Fruit fly (Drosophila melanogaster): ENCODE measurements around the gene GatC.

Gene GatC

dm6 chr2L:13833058-13833457, at the start of gene GatC, which contains the start of the genes PolG2 and Polr2C:
Gene GatC, minus strand, starts transcription at chr2L:13833105.
Gene PolG2, minus strand, starts transcription at chr2L:13833105.
Gene Polr2C, plus strand, starts transcription at chr2L:13833337.
- TF ChIP-seq CoRest (tag; optimal IDR thresholded peaks at IDR 0.05) (peak; percentile 56), onecut (GFP tag; IDR thresholded peaks at IDR 0.05) (no peak), cwo (GFP tag; optimal IDR thresholded peaks at IDR 0.05) (no peak), Sin3A (optimal IDR thresholded peaks at IDR 0.05) (peak; percentile 77), zf30C (GFP tag; optimal IDR thresholded peaks at IDR 0.05) (no peak), ind (GFP tag; optimal IDR thresholded peaks at IDR 0.05) (no peak), Oaz (GFP tag; IDR thresholded peaks at IDR 0.05) (no peak), H2.0 (GFP tag; IDR thresholded peaks at IDR 0.05) (peak; percentile 31; the same call in 1 of the 2 replicates), hb (GFP tag; IDR thresholded peaks at IDR 0.05; ENCODE audit: partially characterized antibody) (peak; percentile 67; the same call in 2 of the 3 replicates), CG8765 (GFP tag; IDR thresholded peaks at IDR 0.05) (no peak), CG5180 (GFP tag; optimal IDR thresholded peaks at IDR 0.05) (no peak), CG8359 (GFP tag; optimal IDR thresholded peaks at IDR 0.05; ENCODE audit: borderline replicate concordance) (no peak), CG11247 (GFP tag; IDR thresholded peaks at IDR 0.05) (peak; percentile 61), slp2 (GFP tag; optimal IDR thresholded peaks at IDR 0.05) (no peak), crol (GFP tag; IDR thresholded peaks at IDR 0.05) (no peak), sc (optimal IDR thresholded peaks at IDR 0.05) (no peak), sc (GFP tag; optimal IDR thresholded peaks at IDR 0.05) (no peak), Lpt (GFP tag; optimal IDR thresholded peaks at IDR 0.05) (no peak), dmrt99B (tag; optimal IDR thresholded peaks at IDR 0.05) (no peak), ken (GFP tag; IDR thresholded peaks at IDR 0.05) (peak; percentile 47; the same call in 1 of the 3 replicates), jing (GFP tag; optimal IDR thresholded peaks at IDR 0.05) (no peak), mam (GFP tag; optimal IDR thresholded peaks at IDR 0.05) (peak; percentile 63), GATAe (GFP tag; conservative IDR thresholded peaks at IDR 0.05) (no peak), shn (GFP tag; optimal IDR thresholded peaks at IDR 0.05) (no peak), Kr (GFP tag; optimal IDR thresholded peaks at IDR 0.05) (peak; percentile 83), gcm (GFP tag; optimal IDR thresholded peaks at IDR 0.05) (peak; percentile 53), sens-2 (GFP tag; IDR thresholded peaks at IDR 0.05) (no peak), CG14050 (GFP tag; IDR thresholded peaks at IDR 0.05) (no peak), HHEX (GFP tag; optimal IDR thresholded peaks at IDR 0.05) (no peak), pita (GFP tag; optimal IDR thresholded peaks at IDR 0.05) (no peak), CG10267 (tag; optimal IDR thresholded peaks at IDR 0.05) (peak; percentile 35), MTF-1 (GFP tag; optimal IDR thresholded peaks at IDR 0.05; ENCODE audit: borderline replicate concordance) (no peak), sisA (GFP tag; IDR thresholded peaks at IDR 0.05) (no peak), ab (GFP tag; optimal IDR thresholded peaks at IDR 0.05) (peak; percentile 14), CG7987 (GFP tag; optimal IDR thresholded peaks at IDR 0.05) (no peak), fru (optimal IDR thresholded peaks at IDR 0.05) (no peak), disco-r (GFP tag; optimal IDR thresholded peaks at IDR 0.05) (no peak), zfh2 (GFP tag; optimal IDR thresholded peaks at IDR 0.05) (peak; percentile 55), grau (tag; optimal IDR thresholded peaks at IDR 0.05) (peak; percentile 65), Gsc (GFP tag; IDR thresholded peaks at IDR 0.05) (no peak), croc (GFP tag; conservative IDR thresholded peaks at IDR 0.05) (no peak), CG15269 (tag; optimal IDR thresholded peaks at IDR 0.05) (no peak), pb (GFP tag; optimal IDR thresholded peaks at IDR 0.05) (no peak), E2f2 (GFP tag; IDR thresholded peaks at IDR 0.05) (peak; percentile 74), tio (GFP tag; optimal IDR thresholded peaks at IDR 0.05) (no peak), pros (GFP tag; optimal IDR thresholded peaks at IDR 0.05) (no peak), Stat92E (GFP tag; optimal IDR thresholded peaks at IDR 0.05) (peak in 1 of 3 experiments; percentile 52), Xbp1 (GFP tag; optimal IDR thresholded peaks at IDR 0.05) (peak; percentile 31), Abd-B (GFP tag; optimal IDR thresholded peaks at IDR 0.05) (peak; percentile 36), abd-A (tag; optimal IDR thresholded peaks at IDR 0.05) (no peak), Dip2 (GFP tag; IDR thresholded peaks at IDR 0.05) (no peak), Med (GFP tag) (peak; percentile 81)
